Worm (Caenorhabditis elegans): ENCODE data around the gene W02F12.2.
A peak's percentile ranks its signal among the peaks of the same experiment; 100 is the strongest.

- TF ChIP-seq nhr-237 (tag; optimal IDR thresholded peaks at IDR 0.05) (no peak), egl-27 (tag; optimal IDR thresholded peaks at IDR 0.05) (no peak), nhr-12 (tag; optimal IDR thresholded peaks at IDR 0.05) (no peak), nhr-77 (tag; optimal IDR thresholded peaks at IDR 0.05) (no peak), fos-1 (tag; optimal IDR thresholded peaks at IDR 0.05) (peak; percentile 38), ama-1 (optimal IDR thresholded peaks at IDR 0.05) (no peak), dmd-4 (tag; optimal IDR thresholded peaks at IDR 0.05) (no peak), ceh-82 (tag; optimal IDR thresholded peaks at IDR 0.05) (peak; percentile 88), lin-39 (tag; optimal IDR thresholded peaks at IDR 0.05) (no peak), mdl-1 (tag; optimal IDR thresholded peaks at IDR 0.05) (peak in 1 of 2 experiments; percentile 57), unc-55 (GFP tag; optimal IDR thresholded peaks at IDR 0.05) (peak; percentile 68), ceh-16 (tag; optimal IDR thresholded peaks at IDR 0.05) (no peak), ztf-11 (tag; optimal IDR thresholded peaks at IDR 0.05) (no peak), peb-1 (tag; optimal IDR thresholded peaks at IDR 0.05) (no peak)
Measured at ce11 chrV:6658765-6659164, 38.7 kb downstream of the W02F12.2 start.
